Fruit fly (Drosophila melanogaster) whole organism, prepupa: Measurements from ENCODE around the gene Tpst.

Source experiments
- CG15336 ChIP-seq: fragments of 200-800 bp; sonication (Bioruptor generic); IDR thresholded peaks from 2 replicates; pipeline ENCODE4 v1.3.6; 2022; ENCODE audit warnings: missing biosample characterization, missing genetic modification characterization
- CG7368 ChIP-seq: fragments of 200-800 bp; sonication (Bioruptor generic); optimal IDR thresholded peaks from 3 replicates; lab custom pipeline; 2016; ENCODE audit warnings: missing biosample characterization, missing genetic modification characterization
- Hr38 ChIP-seq: sonication (Bioruptor generic); optimal IDR thresholded peaks from 2 replicates; lab custom pipeline; 2016; ENCODE audit warnings: missing biosample characterization, missing genetic modification characterization
- Hr39 ChIP-seq: fragments of 200-800 bp; sonication (Bioruptor generic); optimal IDR thresholded peaks from 2 replicates; lab custom pipeline; 2016; ENCODE audit warnings: missing biosample characterization, missing genetic modification characterization

dm6 chrX:13633298-13633891 is 69.8 kb downstream of the Tpst start:
- TF ChIP-seq Hr38 (GFP tag; lab: Kevin White, UChicago) (no peak), Hr39 (GFP tag; lab: Kevin White, UChicago) (no peak), CG7368 (GFP tag; lab: Kevin White, UChicago) (no peak), CG15336 (GFP tag; lab: Robert Waterston, UW) (no peak)
